Fruit fly (Drosophila melanogaster) whole organism, embryonic: ENCODE results near the gene CG15332.

Experiments
- Bgb ChIP-seq: fragments of 200-800 bp; sonication (Bioruptor generic); IDR thresholded peaks from 2 replicates; pipeline ENCODE4 v1.3.6; 2022; ENCODE audit warnings: missing biosample characterization, missing genetic modification characterization; ENCODE audit not compliant: partially characterized antibody
- BtbVII ChIP-seq: fragments of 200-800 bp; sonication (Bioruptor generic); optimal IDR thresholded peaks from 3 replicates; lab custom pipeline; 2017; ENCODE audit warnings: missing biosample characterization, mild to moderate bottlenecking, missing genetic modification characterization
- CG10209 ChIP-seq: fragments of 200-800 bp; sonication (Bioruptor generic); optimal IDR thresholded peaks from 3 replicates; lab custom pipeline; 2017; ENCODE audit warnings: missing biosample characterization, mild to moderate bottlenecking, missing genetic modification characterization, missing genetic modification reagents
- CG12769 ChIP-seq: fragments of 200-800 bp; sonication (Bioruptor generic); optimal IDR thresholded peaks from 2 replicates; lab custom pipeline; 2019; ENCODE audit warnings: missing biosample characterization, mild to moderate bottlenecking, missing genetic modification characterization, moderate library complexity
- CG13296 ChIP-seq: fragments of 200-800 bp; sonication (Bioruptor generic); optimal IDR thresholded peaks from 3 replicates; lab custom pipeline; 2018; ENCODE audit warnings: missing biosample characterization, mild to moderate bottlenecking, missing genetic modification characterization
- CG15514 ChIP-seq: fragments of 200-800 bp; sonication (Bioruptor generic); optimal IDR thresholded peaks from 3 replicates; lab custom pipeline; 2017; ENCODE audit warnings: missing biosample characterization, missing genetic modification characterization, mild to moderate bottlenecking, moderate library complexity, missing genetic modification reagents
- CG17802 ChIP-seq: fragments of 200-800 bp; sonication (Bioruptor generic); optimal IDR thresholded peaks from 2 replicates; lab custom pipeline; 2018; ENCODE audit warnings: missing biosample characterization, mild to moderate bottlenecking, missing genetic modification characterization, moderate library complexity
- CG1832 ChIP-seq: fragments of 200-800 bp; sonication (Bioruptor generic); optimal IDR thresholded peaks from 2 replicates; lab custom pipeline; 2017; ENCODE audit warnings: missing biosample characterization, mild to moderate bottlenecking, missing genetic modification characterization, inconsistent platforms
- CG2875 ChIP-seq: fragments of 200-800 bp; sonication (Bioruptor generic); optimal IDR thresholded peaks from 2 replicates; lab custom pipeline; 2017; ENCODE audit warnings: missing biosample characterization, mild to moderate bottlenecking, missing genetic modification characterization, missing genetic modification reagents
- CG34376 ChIP-seq: fragments of 200-800 bp; sonication (Bioruptor generic); optimal IDR thresholded peaks from 2 replicates; lab custom pipeline; 2018; ENCODE audit warnings: missing biosample characterization, mild to moderate bottlenecking, missing genetic modification characterization
- CG4360 ChIP-seq: fragments of 200-800 bp; sonication (Bioruptor generic); IDR thresholded peaks from 2 replicates; pipeline ENCODE4 v1.3.6; 2022; ENCODE audit warnings: missing biosample characterization, missing genetic modification characterization
- CG6272 ChIP-seq: fragments of 200-800 bp; sonication (Bioruptor generic); IDR thresholded peaks from 2 replicates; pipeline ENCODE4 v1.3.6; 2022; ENCODE audit warnings: missing biosample characterization, missing genetic modification characterization
- CG6765 ChIP-seq: fragments of 200-800 bp; sonication (Bioruptor generic); optimal IDR thresholded peaks from 3 replicates; lab custom pipeline; 2017; ENCODE audit warnings: missing biosample characterization, mild to moderate bottlenecking, missing genetic modification characterization
- CG6854 ChIP-seq: fragments of 200-800 bp; sonication (Bioruptor generic); optimal IDR thresholded peaks from 3 replicates; lab custom pipeline; 2017; ENCODE audit warnings: missing biosample characterization, mild to moderate bottlenecking, missing genetic modification characterization
- CG7987 ChIP-seq: fragments of 200-800 bp; sonication (Bioruptor generic); optimal IDR thresholded peaks from 2 replicates; lab custom pipeline; 2018; ENCODE audit warnings: missing biosample characterization, mild to moderate bottlenecking, missing genetic modification characterization, moderate library complexity
- CG9797 ChIP-seq: fragments of 200-800 bp; sonication (Bioruptor generic); optimal IDR thresholded peaks from 3 replicates; lab custom pipeline; 2018; ENCODE audit warnings: missing biosample characterization, mild to moderate bottlenecking, missing genetic modification characterization
- Camta ChIP-seq: fragments of 200-800 bp; sonication (Bioruptor generic); optimal IDR thresholded peaks from 2 replicates; lab custom pipeline; 2016; ENCODE audit warnings: missing biosample characterization, missing genetic modification characterization
- D ChIP-seq, 2 experiments: fragments of 200-800 bp in 1 of 2; fragments of >200 bp in 1 of 2; sonication (Bioruptor generic) in 1 of 2; optimal IDR thresholded peaks; 2 replicates in 1 of 2; 3 replicates in 1 of 2; lab custom pipeline; 2017; ENCODE audit warnings: mild to moderate bottlenecking in 1 of 2, missing biosample characterization in 1 of 2, missing genetic modification characterization in 1 of 2, missing genetic modification reagents in 1 of 2
- Dp ChIP-seq: fragments of 200-800 bp; sonication (Bioruptor generic); optimal IDR thresholded peaks from 2 replicates; lab custom pipeline; 2018; ENCODE audit warnings: missing biosample characterization, mild to moderate bottlenecking, missing genetic modification characterization, moderate library complexity
- H2.0 ChIP-seq: fragments of 200-800 bp; sonication (Bioruptor generic); IDR thresholded peaks from 2 replicates; pipeline ENCODE4 v1.3.6; 2022; ENCODE audit warnings: missing biosample characterization, missing genetic modification characterization
- Lpt ChIP-seq: fragments of >200 bp; optimal IDR thresholded peaks from 2 replicates; lab custom pipeline; 2018; ENCODE audit warnings: missing biosample characterization, missing genetic modification characterization
- MTF-1 ChIP-seq: fragments of 200-800 bp; sonication (Bioruptor generic); optimal IDR thresholded peaks from 2 replicates; lab custom pipeline; 2018; ENCODE audit warnings: missing biosample characterization, mild to moderate bottlenecking, missing genetic modification characterization, borderline replicate concordance
- NK7.1 ChIP-seq: fragments of 200-800 bp; sonication (Bioruptor generic); optimal IDR thresholded peaks from 3 replicates; lab custom pipeline; 2016; ENCODE audit warnings: missing biosample characterization, missing genetic modification characterization
- Six4 ChIP-seq: fragments of 200-800 bp; sonication (Bioruptor generic); optimal IDR thresholded peaks from 2 replicates; lab custom pipeline; 2016; ENCODE audit warnings: missing biosample characterization, missing genetic modification characterization
- Sox102F ChIP-seq: fragments of 200-800 bp; sonication (Bioruptor generic); optimal IDR thresholded peaks from 2 replicates; lab custom pipeline; 2018; ENCODE audit warnings: missing biosample characterization, mild to moderate bottlenecking, missing genetic modification characterization, moderate library complexity
- Xrp1 ChIP-seq: fragments of 200-800 bp; sonication (Bioruptor generic); IDR thresholded peaks from 2 replicates; pipeline ENCODE4 v1.3.6; 2022; ENCODE audit warnings: missing biosample characterization, missing genetic modification characterization
- cato ChIP-seq: fragments of 200-800 bp; sonication (Bioruptor generic); optimal IDR thresholded peaks from 2 replicates; lab custom pipeline; 2016; ENCODE audit warnings: missing biosample characterization, missing genetic modification characterization, borderline replicate concordance
- crol ChIP-seq: fragments of 200-800 bp; sonication (Bioruptor generic); IDR thresholded peaks from 2 replicates; pipeline ENCODE4 v1.3.6; 2022; ENCODE audit warnings: missing biosample characterization, missing genetic modification characterization
- dm ChIP-seq: fragments of 200-800 bp; sonication (Bioruptor generic); optimal IDR thresholded peaks from 3 replicates; lab custom pipeline; 2016; ENCODE audit warnings: missing biosample characterization, missing genetic modification characterization
- ham ChIP-seq: fragments of 200-800 bp; sonication (Bioruptor generic); IDR thresholded peaks from 2 replicates; pipeline ENCODE4 v1.3.6; 2022; ENCODE audit warnings: missing biosample characterization, missing genetic modification characterization
- insv ChIP-seq, 2 experiments: fragments of 200-800 bp; sonication (Bioruptor generic); optimal IDR thresholded peaks; 3 replicates each; lab custom pipeline; 2016 to 2018; ENCODE audit warnings: missing biosample characterization in 2 of 2, missing genetic modification characterization in 2 of 2
- kni ChIP-seq: fragments of 200-800 bp; sonication (Bioruptor generic); optimal IDR thresholded peaks from 3 replicates; lab custom pipeline; 2017; ENCODE audit warnings: mild to moderate bottlenecking, missing biosample characterization, missing genetic modification reagents, missing genetic modification characterization
- lab ChIP-seq: fragments of 200-800 bp; sonication (Bioruptor generic); optimal IDR thresholded peaks from 3 replicates; lab custom pipeline; 2017; ENCODE audit warnings: missing biosample characterization, missing genetic modification characterization, mild to moderate bottlenecking, moderate library complexity, missing genetic modification reagents
- lov ChIP-seq, 2 experiments: fragments of 200-800 bp in 1 of 2; fragments of >200 bp in 1 of 2; sonication (Bioruptor generic) in 1 of 2; IDR thresholded peaks in 1 of 2; optimal IDR thresholded peaks in 1 of 2; 2 replicates in 1 of 2; 3 replicates in 1 of 2; pipeline versions ENCODE4 v1.3.6 to Lab custom; 2017 to 2022; ENCODE audit warnings: missing biosample characterization in 1 of 2, missing genetic modification characterization in 1 of 2
- oc ChIP-seq: fragments of 200-800 bp; sonication (Bioruptor generic); optimal IDR thresholded peaks from 2 replicates; lab custom pipeline; 2018; ENCODE audit warnings: missing biosample characterization, mild to moderate bottlenecking, missing genetic modification characterization, moderate library complexity
- tap ChIP-seq: fragments of 200-800 bp; optimal IDR thresholded peaks from 3 replicates; lab custom pipeline; 2019; ENCODE audit warnings: missing biosample characterization, mild to moderate bottlenecking, missing genetic modification characterization, moderate library complexity
- tna ChIP-seq: fragments of 200-800 bp; sonication (Bioruptor generic); IDR thresholded peaks from 2 replicates; pipeline ENCODE4 v1.3.6; 2022; ENCODE audit warnings: missing biosample characterization, missing genetic modification characterization; ENCODE audit not compliant: partially characterized antibody
- wek ChIP-seq: fragments of 200-800 bp; sonication (Bioruptor generic); optimal IDR thresholded peaks from 3 replicates; lab custom pipeline; 2018; ENCODE audit warnings: missing biosample characterization, mild to moderate bottlenecking, missing genetic modification characterization, moderate library complexity
- zf30C ChIP-seq: fragments of 200-800 bp; sonication (Bioruptor generic); optimal IDR thresholded peaks from 3 replicates; lab custom pipeline; 2018; ENCODE audit warnings: missing biosample characterization, mild to moderate bottlenecking, missing genetic modification characterization
- zfh1 ChIP-seq: fragments of 200-800 bp; sonication (Bioruptor generic); IDR thresholded peaks from 3 replicates; pipeline ENCODE4 v1.3.6; 2022; ENCODE audit warnings: missing biosample characterization, missing genetic modification characterization

The CG15332 gene

DNA sequence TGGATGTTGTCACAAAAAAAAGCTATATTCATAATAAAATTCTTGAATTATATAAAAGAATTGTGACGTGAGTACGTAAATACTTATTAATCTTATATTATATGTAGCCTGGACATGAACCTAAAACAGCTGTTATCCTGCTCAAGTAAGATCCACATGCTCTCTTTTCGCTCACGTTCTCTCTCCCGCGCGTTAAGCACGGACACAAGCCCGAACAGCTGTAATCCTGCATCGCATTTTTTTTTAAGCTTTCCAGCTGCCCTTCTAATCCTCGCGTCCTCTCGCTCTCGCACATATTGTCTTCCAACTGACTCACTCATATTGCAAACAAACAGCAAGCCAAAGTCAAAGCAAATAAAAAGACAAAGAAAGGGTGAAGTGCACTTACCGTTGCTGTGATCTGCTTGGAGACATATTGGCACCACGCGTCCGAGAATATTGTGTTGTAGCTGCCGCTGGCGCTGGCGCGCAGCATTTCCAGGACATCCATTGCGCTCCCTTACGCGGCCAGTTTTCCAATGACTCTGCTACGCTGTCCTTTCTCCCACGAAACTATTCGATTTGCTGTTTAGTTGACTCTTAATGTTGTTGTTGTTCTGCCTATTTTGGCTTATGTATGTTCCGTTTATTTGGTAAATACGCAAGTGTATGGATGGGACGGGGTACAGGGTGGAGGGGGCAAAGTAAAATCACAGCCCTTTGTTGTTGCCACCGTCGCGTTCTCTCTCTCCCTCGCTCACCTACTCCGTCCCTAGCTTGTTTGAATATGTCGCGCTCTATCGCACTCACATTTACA is 11.5 kb upstream of the CG15332 start (continued):
- TF ChIP-seq insv (GFP tag; optimal IDR thresholded peaks at IDR 0.05; lab: Kevin White, UChicago) (peak in 1 of 2 experiments; percentile 52), Six4 (GFP tag; lab: Kevin White, UChicago) (no peak), CG17802 (tag; lab: Kevin White, UChicago) (no peak), CG15514 (no peak), H2.0 (GFP tag; lab: Robert Waterston, UW) (no peak), wek (no peak), CG6272 (GFP tag; lab: Robert Waterston, UW) (no peak), CG6854 (no peak), ham (GFP tag; lab: Robert Waterston, UW) (no peak), Xrp1 (GFP tag; lab: Robert Waterston, UW) (0 out of 2 replicates have a peak, but pooled peaks have one; percentile 24), CG10209 (GFP tag; lab: Kevin White, UChicago) (no peak), MTF-1 (GFP tag; lab: Kevin White, UChicago) (no peak), D (optimal IDR thresholded peaks at IDR 0.05; lab: Kevin White, UChicago) (no peak), D (GFP tag; optimal IDR thresholded peaks at IDR 0.05; lab: Kevin White, UChicago) (peak; percentile 5), kni (GFP tag; lab: Kevin White, UChicago) (peak; percentile 6), CG1832 (GFP tag; lab: Kevin White, UChicago) (peak; percentile 73), CG13296 (GFP tag; lab: Kevin White, UChicago) (no peak), crol (GFP tag; lab: Robert Waterston, UW) (peak; percentile 93), CG12769 (peak; percentile 17), Bgb (peak; percentile 10; the same call in 1 of the 2 replicates), CG6765 (GFP tag; lab: Kevin White, UChicago) (no peak), Lpt (GFP tag; lab: Kevin White, UChicago) (no peak), tap (tag; lab: Kevin White, UChicago) (no peak), lab (peak; percentile 10), CG34376 (GFP tag; lab: Kevin White, UChicago) (no peak), CG2875 (GFP tag; lab: Kevin White, UChicago) (no peak), Dp (GFP tag; lab: Kevin White, UChicago) (no peak), CG9797 (GFP tag; lab: Kevin White, UChicago) (no peak), BtbVII (GFP tag; lab: Kevin White, UChicago) (no peak), NK7.1 (GFP tag; lab: Kevin White, UChicago) (no peak), cato (GFP tag; lab: Kevin White, UChicago) (no peak), zf30C (GFP tag; lab: Kevin White, UChicago) (no peak), dm (GFP tag; lab: Kevin White, UChicago) (no peak), oc (tag; lab: Kevin White, UChicago) (peak; percentile 56), lov (optimal IDR thresholded peaks at IDR 0.05; lab: Kevin White, UChicago) (no peak), lov (GFP tag; IDR thresholded peaks at IDR 0.05; lab: Robert Waterston, UW) (no peak), CG7987 (no peak), Camta (GFP tag; lab: Kevin White, UChicago) (no peak), zfh1 (no peak), CG4360 (GFP tag; lab: Robert Waterston, UW) (peak; percentile 83), tna (GFP tag; lab: Robert Waterston, UW) (no peak), Sox102F (GFP tag; lab: Kevin White, UChicago) (no peak)
